Worm (Caenorhabditis elegans): ENCODE measurements around the gene C24H10.2.

DNA sequence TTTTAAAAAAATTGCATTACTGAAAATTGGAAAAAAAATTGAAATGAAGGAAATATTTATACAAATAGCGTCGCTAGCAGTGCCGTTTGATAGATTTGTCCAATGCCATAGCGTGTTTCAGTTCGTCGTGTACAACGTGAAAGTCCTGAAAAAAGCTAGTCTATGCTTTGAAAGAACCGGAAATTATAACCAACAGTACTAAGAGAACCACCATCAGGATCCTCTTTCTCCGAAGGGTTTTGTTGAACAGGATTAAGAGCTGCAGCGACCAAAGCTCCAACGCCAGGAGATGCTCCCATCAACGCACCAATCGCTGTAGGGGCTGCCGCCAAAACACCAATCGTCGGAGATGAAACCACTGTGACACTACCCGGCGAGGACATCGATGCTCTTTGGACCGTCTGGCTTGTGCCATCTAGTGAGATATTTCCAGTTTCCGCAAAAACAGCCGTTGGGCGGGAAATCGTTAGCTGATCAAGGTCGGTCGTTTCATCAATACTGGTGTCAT, 41.8 kb downstream of the C24H10.2 start:
- TF ChIP-seq pqm-1 (tag; optimal IDR thresholded peaks at IDR 0.05): no peak
- no peak for TF ChIP-seq fax-1 (tag; optimal IDR thresholded peaks at IDR 0.05)
- no peak for TF ChIP-seq F13H6.1 (tag; optimal IDR thresholded peaks at IDR 0.05)
- no peak for TF ChIP-seq elt-2 (tag; optimal IDR thresholded peaks at IDR 0.05)
- no peak for TF ChIP-seq ceh-6 (GFP tag; optimal IDR thresholded peaks at IDR 0.05)
- no peak for TF ChIP-seq tbx-2 (tag; optimal IDR thresholded peaks at IDR 0.05)
- no peak for TF ChIP-seq npax-4 (tag; optimal IDR thresholded peaks at IDR 0.05)

All from whole organism, late embryonic.